Worm (Caenorhabditis elegans) whole organism, early embryonic: ENCODE data around the gene plpr-1.

Source experiments
- B0310.2 ChIP-seq: sonication (generic microtip); optimal IDR thresholded peaks from 2 replicates; lab custom pipeline; 2016; ENCODE audit warnings: mild to moderate bottlenecking, missing genetic modification characterization, missing compliant biosample characterization
- F13C5.2 ChIP-seq: sonication (generic microtip); optimal IDR thresholded peaks from 2 replicates; lab custom pipeline; 2017; ENCODE audit warnings: mild to moderate bottlenecking, missing genetic modification characterization, inconsistent platforms, missing compliant biosample characterization
- ama-1 ChIP-seq: fragments of 150-350 bp; optimal IDR thresholded peaks from 2 replicates; lab custom pipeline; 2014
- ceh-13 ChIP-seq: fragments of 200-800 bp; sonication (Bioruptor generic); optimal IDR thresholded peaks from 2 replicates; lab custom pipeline; 2018; ENCODE audit warnings: mild to moderate bottlenecking, missing genetic modification characterization, missing compliant biosample characterization
- ceh-36 ChIP-seq: sonication (generic microtip); optimal IDR thresholded peaks from 2 replicates; lab custom pipeline; 2016; ENCODE audit warnings: missing genetic modification characterization, inconsistent platforms, missing compliant biosample characterization
- flt-1 ChIP-seq: fragments of 200-800 bp; sonication (Bioruptor generic); IDR thresholded peaks from 2 replicates; pipeline ENCODE4 v1.3.6; 2022; ENCODE audit warnings: missing genetic modification characterization, missing compliant biosample characterization
- hmbx-1 ChIP-seq: sonication (generic microtip); optimal IDR thresholded peaks from 2 replicates; lab custom pipeline; 2016; ENCODE audit warnings: mild to moderate bottlenecking, missing genetic modification characterization, missing compliant biosample characterization
- hmg-4 ChIP-seq: fragments of 200-800 bp; sonication (Bioruptor generic); optimal IDR thresholded peaks from 2 replicates; lab custom pipeline; 2018; ENCODE audit warnings: mild to moderate bottlenecking, missing genetic modification characterization, missing compliant biosample characterization
- hnd-1 ChIP-seq: sonication (generic microtip); optimal IDR thresholded peaks from 2 replicates; lab custom pipeline; 2016; ENCODE audit warnings: missing genetic modification characterization, missing compliant biosample characterization
- pes-1 ChIP-seq: fragments of 200-800 bp; sonication (Bioruptor generic); IDR thresholded peaks from 2 replicates; pipeline ENCODE4 v1.3.6; 2022; ENCODE audit warnings: missing genetic modification reagents, missing genetic modification characterization, missing compliant biosample characterization
- scrt-1 ChIP-seq: fragments of 200-800 bp; sonication (Bioruptor generic); IDR thresholded peaks from 2 replicates; pipeline ENCODE4 v1.3.6; 2022; ENCODE audit warnings: missing genetic modification characterization, missing compliant biosample characterization
- sea-1 ChIP-seq: fragments of 200-800 bp; sonication (Bioruptor generic); conservative IDR thresholded peaks from 2 replicates; pipeline ENCODE4 v1.3.6; 2022; ENCODE audit warnings: missing genetic modification characterization, missing compliant biosample characterization
- tbx-11 ChIP-seq: fragments of 200-800 bp; sonication (Bioruptor generic); IDR thresholded peaks from 2 replicates; pipeline ENCODE4 v1.3.6; 2022; ENCODE audit warnings: missing genetic modification characterization, missing compliant biosample characterization
- tra-4 ChIP-seq: sonication (generic microtip); optimal IDR thresholded peaks from 2 replicates; lab custom pipeline; 2017; ENCODE audit warnings: missing genetic modification characterization, missing compliant biosample characterization

- TF ChIP-seq F13C5.2 (tag; lab: Kevin White, UChicago) (no peak), tra-4 (no peak), ceh-36 (tag; lab: Kevin White, UChicago) (no peak), ama-1 (lab: Kevin White, UChicago) (no peak), hmg-4 (GFP tag; lab: Kevin White, UChicago) (no peak), hmbx-1 (tag; lab: Kevin White, UChicago) (no peak), B0310.2 (tag; lab: Kevin White, UChicago) (no peak), ceh-13 (GFP tag; lab: Kevin White, UChicago) (no peak), scrt-1 (GFP tag; lab: Robert Waterston, UW) (no peak), flt-1 (GFP tag; lab: Robert Waterston, UW) (no peak), tbx-11 (GFP tag; lab: Robert Waterston, UW) (no peak), pes-1 (GFP tag; lab: Robert Waterston, UW) (no peak), sea-1 (GFP tag; lab: Robert Waterston, UW) (no peak), hnd-1 (no peak)
Measured at ce11 chrII:11176441-11176840, 45.7 kb upstream of the plpr-1 start.
